Fruit fly (Drosophila melanogaster) whole organism, embryonic: ENCODE results near the gene CG14439.
A peak's percentile ranks its signal among the peaks of the same experiment; 100 is the strongest.

ENCODE experiments used
- Adf1 ChIP-seq: fragments of 200-800 bp; sonication (Bioruptor generic); IDR thresholded peaks from 2 replicates; pipeline ENCODE4 v1.3.6; 2022; ENCODE audit warnings: missing biosample characterization, missing genetic modification characterization
- Atf3 ChIP-seq: fragments of 200-800 bp; sonication (Bioruptor generic); optimal IDR thresholded peaks from 3 replicates; lab custom pipeline; 2016; ENCODE audit warnings: missing biosample characterization, missing genetic modification characterization
- Bgb ChIP-seq: fragments of 200-800 bp; sonication (Bioruptor generic); IDR thresholded peaks from 2 replicates; pipeline ENCODE4 v1.3.6; 2022; ENCODE audit warnings: missing biosample characterization, missing genetic modification characterization; ENCODE audit not compliant: partially characterized antibody
- CG11695 ChIP-seq: fragments of 200-800 bp; sonication (Bioruptor generic); IDR thresholded peaks from 3 replicates; pipeline ENCODE4 v1.3.6; 2022; ENCODE audit warnings: missing biosample characterization, missing genetic modification characterization
- CG12236 ChIP-seq: fragments of 200-800 bp; sonication (Bioruptor generic); optimal IDR thresholded peaks from 2 replicates; lab custom pipeline; 2016; ENCODE audit warnings: missing biosample characterization, missing genetic modification characterization
- CG12942 ChIP-seq: fragments of 200-800 bp; sonication (Bioruptor generic); optimal IDR thresholded peaks from 3 replicates; lab custom pipeline; 2016; ENCODE audit warnings: missing biosample characterization, missing genetic modification characterization
- CG15514 ChIP-seq: fragments of 200-800 bp; sonication (Bioruptor generic); optimal IDR thresholded peaks from 3 replicates; lab custom pipeline; 2017; ENCODE audit warnings: missing biosample characterization, missing genetic modification characterization, mild to moderate bottlenecking, moderate library complexity, missing genetic modification reagents
- CG15696 ChIP-seq: fragments of 200-800 bp; sonication (Bioruptor generic); optimal IDR thresholded peaks from 2 replicates; lab custom pipeline; 2019; ENCODE audit warnings: missing biosample characterization, mild to moderate bottlenecking, missing genetic modification characterization, moderate library complexity
- CG17328 ChIP-seq: fragments of 200-800 bp; sonication (Bioruptor generic); IDR thresholded peaks from 2 replicates; pipeline ENCODE4 v1.3.6; 2022; ENCODE audit warnings: missing biosample characterization, missing genetic modification characterization
- CG17612 ChIP-seq: fragments of 200-800 bp; sonication (Bioruptor generic); IDR thresholded peaks from 2 replicates; pipeline ENCODE4 v1.3.6; 2022; ENCODE audit warnings: missing biosample characterization, missing genetic modification characterization
- CG17802 ChIP-seq: fragments of 200-800 bp; sonication (Bioruptor generic); optimal IDR thresholded peaks from 2 replicates; lab custom pipeline; 2018; ENCODE audit warnings: missing biosample characterization, mild to moderate bottlenecking, missing genetic modification characterization, moderate library complexity
- CG18262 ChIP-seq: fragments of 200-800 bp; optimal IDR thresholded peaks from 3 replicates; lab custom pipeline; 2019; ENCODE audit warnings: missing biosample characterization, mild to moderate bottlenecking, missing genetic modification characterization, moderate library complexity
- CG18619 ChIP-seq: fragments of 200-800 bp; sonication (Bioruptor generic); optimal IDR thresholded peaks from 3 replicates; lab custom pipeline; 2017; ENCODE audit warnings: missing biosample characterization, mild to moderate bottlenecking, missing genetic modification characterization
- CG2116 ChIP-seq: fragments of 200-800 bp; sonication (Bioruptor generic); optimal IDR thresholded peaks from 3 replicates; lab custom pipeline; 2018; ENCODE audit warnings: missing biosample characterization, mild to moderate bottlenecking, missing genetic modification characterization
- CG31388 ChIP-seq: fragments of 200-800 bp; sonication (Bioruptor generic); optimal IDR thresholded peaks from 2 replicates; lab custom pipeline; 2016; ENCODE audit warnings: missing biosample characterization, missing genetic modification characterization
- CG32772 ChIP-seq: fragments of 200-800 bp; sonication (Bioruptor generic); IDR thresholded peaks from 2 replicates; pipeline ENCODE4 v1.3.6; 2022; ENCODE audit warnings: missing biosample characterization, missing genetic modification characterization
- CG34376 ChIP-seq: fragments of 200-800 bp; sonication (Bioruptor generic); optimal IDR thresholded peaks from 2 replicates; lab custom pipeline; 2018; ENCODE audit warnings: missing biosample characterization, mild to moderate bottlenecking, missing genetic modification characterization
- CG4404 ChIP-seq: fragments of 200-800 bp; sonication (Bioruptor generic); IDR thresholded peaks from 2 replicates; pipeline ENCODE4 v1.3.6; 2022; ENCODE audit warnings: missing biosample characterization, missing genetic modification characterization
- CG4424 ChIP-seq: fragments of 200-800 bp; sonication (Bioruptor generic); optimal IDR thresholded peaks from 3 replicates; lab custom pipeline; 2016; ENCODE audit warnings: missing biosample characterization, missing genetic modification characterization
- CG6272 ChIP-seq: fragments of 200-800 bp; sonication (Bioruptor generic); IDR thresholded peaks from 2 replicates; pipeline ENCODE4 v1.3.6; 2022; ENCODE audit warnings: missing biosample characterization, missing genetic modification characterization
- CG6689 ChIP-seq: fragments of 200-800 bp; sonication (Bioruptor generic); IDR thresholded peaks from 2 replicates; pipeline ENCODE4 v1.3.6; 2022; ENCODE audit warnings: missing biosample characterization, missing genetic modification characterization
- CG6765 ChIP-seq: fragments of 200-800 bp; sonication (Bioruptor generic); optimal IDR thresholded peaks from 3 replicates; lab custom pipeline; 2017; ENCODE audit warnings: missing biosample characterization, mild to moderate bottlenecking, missing genetic modification characterization
- CG7745 ChIP-seq: fragments of 200-800 bp; sonication (Bioruptor generic); optimal IDR thresholded peaks from 2 replicates; lab custom pipeline; 2018; ENCODE audit warnings: missing biosample characterization, mild to moderate bottlenecking, missing genetic modification characterization, moderate library complexity
- CG7987 ChIP-seq: fragments of 200-800 bp; sonication (Bioruptor generic); optimal IDR thresholded peaks from 2 replicates; lab custom pipeline; 2018; ENCODE audit warnings: missing biosample characterization, mild to moderate bottlenecking, missing genetic modification characterization, moderate library complexity
- CG8290 ChIP-seq, 3 experiments: fragments of 200-800 bp; sonication (Bioruptor generic); optimal IDR thresholded peaks; 2 replicates each; lab custom pipeline; 2016 to 2019; ENCODE audit warnings: missing biosample characterization in 3 of 3, missing genetic modification characterization in 3 of 3, mild to moderate bottlenecking in 2 of 3, moderate library complexity in 1 of 3
- Chrac-16 ChIP-seq: fragments of 200-800 bp; sonication (Bioruptor generic); optimal IDR thresholded peaks from 3 replicates; lab custom pipeline; 2016; ENCODE audit warnings: missing biosample characterization, missing genetic modification characterization
- CkIIα-i1 ChIP-seq: fragments of 200-800 bp; sonication (Bioruptor generic); IDR thresholded peaks from 2 replicates; pipeline ENCODE4 v1.3.6; 2022; ENCODE audit warnings: missing biosample characterization, missing genetic modification characterization
- CrebB ChIP-seq: fragments of 200-800 bp; sonication (Bioruptor generic); optimal IDR thresholded peaks from 3 replicates; lab custom pipeline; 2018; ENCODE audit warnings: missing biosample characterization, mild to moderate bottlenecking, missing genetic modification characterization
- Deaf1 ChIP-seq: fragments of 200-800 bp; optimal IDR thresholded peaks from 3 replicates; lab custom pipeline; 2019; ENCODE audit warnings: missing biosample characterization, mild to moderate bottlenecking, missing genetic modification characterization, moderate library complexity
- Dip2 ChIP-seq: fragments of 200-800 bp; sonication (Bioruptor generic); IDR thresholded peaks from 2 replicates; pipeline ENCODE4 v1.3.6; 2022; ENCODE audit warnings: missing biosample characterization, missing genetic modification characterization
- Dp ChIP-seq: fragments of 200-800 bp; sonication (Bioruptor generic); optimal IDR thresholded peaks from 2 replicates; lab custom pipeline; 2018; ENCODE audit warnings: missing biosample characterization, mild to moderate bottlenecking, missing genetic modification characterization, moderate library complexity
- Max ChIP-seq: fragments of 200-800 bp; sonication (Bioruptor generic); optimal IDR thresholded peaks from 2 replicates; lab custom pipeline; 2016; ENCODE audit warnings: missing biosample characterization, mild to moderate bottlenecking, missing genetic modification characterization
- NC2β ChIP-seq: fragments of 200-800 bp; sonication (Bioruptor generic); optimal IDR thresholded peaks from 2 replicates; lab custom pipeline; 2016; ENCODE audit warnings: missing biosample characterization, missing genetic modification characterization
- Pdp1 ChIP-seq, 2 experiments: fragments of 200-800 bp; sonication (Bioruptor generic); optimal IDR thresholded peaks; 3 replicates each; lab custom pipeline; 2016; ENCODE audit warnings: missing biosample characterization in 2 of 2, missing genetic modification characterization in 2 of 2, mild to moderate bottlenecking in 1 of 2, moderate library complexity in 1 of 2
- ase ChIP-seq: fragments of 200-800 bp; sonication (Bioruptor generic); IDR thresholded peaks from 3 replicates; pipeline ENCODE4 v1.3.6; 2022; ENCODE audit warnings: missing biosample characterization, missing genetic modification characterization
- crp ChIP-seq, 2 experiments: fragments of 200-800 bp; sonication (Bioruptor generic); optimal IDR thresholded peaks; 2 replicates in 1 of 2; 3 replicates in 1 of 2; lab custom pipeline; 2017; ENCODE audit warnings: missing biosample characterization in 2 of 2, missing genetic modification characterization in 2 of 2, mild to moderate bottlenecking in 1 of 2, moderate library complexity in 1 of 2
- cwo ChIP-seq: fragments of 200-800 bp; sonication (Bioruptor generic); optimal IDR thresholded peaks from 3 replicates; lab custom pipeline; 2017; ENCODE audit warnings: missing biosample characterization, missing genetic modification characterization, mild to moderate bottlenecking, moderate library complexity, missing genetic modification reagents
- fru ChIP-seq: fragments of >200 bp; optimal IDR thresholded peaks from 2 replicates; lab custom pipeline; 2017
- gce ChIP-seq: fragments of 200-800 bp; sonication (Bioruptor generic); IDR thresholded peaks from 3 replicates; pipeline ENCODE4 v1.3.6; 2022; ENCODE audit warnings: missing biosample characterization, missing genetic modification characterization
- h ChIP-seq: fragments of >200 bp; optimal IDR thresholded peaks from 2 replicates; lab custom pipeline; 2017
- kni ChIP-seq: fragments of 200-800 bp; sonication (Bioruptor generic); optimal IDR thresholded peaks from 3 replicates; lab custom pipeline; 2017; ENCODE audit warnings: mild to moderate bottlenecking, missing biosample characterization, missing genetic modification reagents, missing genetic modification characterization
- lbe ChIP-seq: fragments of 200-800 bp; sonication (Bioruptor generic); optimal IDR thresholded peaks from 2 replicates; lab custom pipeline; 2016; ENCODE audit warnings: missing biosample characterization, mild to moderate bottlenecking, missing genetic modification characterization
- maf-S ChIP-seq: fragments of 200-800 bp; sonication (Bioruptor generic); optimal IDR thresholded peaks from 2 replicates; lab custom pipeline; 2016; ENCODE audit warnings: missing biosample characterization, missing genetic modification characterization
- mirr ChIP-seq: fragments of 200-800 bp; sonication (Bioruptor generic); optimal IDR thresholded peaks from 3 replicates; lab custom pipeline; 2018; ENCODE audit warnings: missing biosample characterization, mild to moderate bottlenecking, missing genetic modification characterization
- pb ChIP-seq: fragments of 200-800 bp; sonication (Bioruptor generic); optimal IDR thresholded peaks from 3 replicates; lab custom pipeline; 2016; ENCODE audit warnings: missing biosample characterization, missing genetic modification characterization
- sna ChIP-seq: fragments of 200-800 bp; sonication (Bioruptor generic); IDR thresholded peaks from 2 replicates; pipeline ENCODE4 v1.3.6; 2022; ENCODE audit warnings: missing biosample characterization, missing genetic modification characterization; ENCODE audit not compliant: partially characterized antibody
- sr ChIP-seq: fragments of 200-800 bp; sonication (Bioruptor generic); IDR thresholded peaks from 3 replicates; pipeline ENCODE4 v1.3.6; 2022; ENCODE audit warnings: missing biosample characterization, missing genetic modification characterization
- zfh1 ChIP-seq: fragments of 200-800 bp; sonication (Bioruptor generic); IDR thresholded peaks from 3 replicates; pipeline ENCODE4 v1.3.6; 2022; ENCODE audit warnings: missing biosample characterization, missing genetic modification characterization

The CG14439 gene

dm6 chrX:6802376-6803080 is 55.2 kb downstream of the CG14439 start (continued):
- TF ChIP-seq CG8290 (GFP tag; optimal IDR thresholded peaks at IDR 0.05; lab: Kevin White, UChicago) (no peak), CG8290 (tag; optimal IDR thresholded peaks at IDR 0.05; lab: Kevin White, UChicago) (no peak), Adf1 (GFP tag; lab: Robert Waterston, UW) (no peak), Max (GFP tag; lab: Kevin White, UChicago) (no peak), Deaf1 (tag; lab: Kevin White, UChicago) (no peak), lbe (GFP tag; lab: Kevin White, UChicago) (no peak)

- peak; percentile 73 for TF ChIP-seq Dp (GFP tag; lab: Kevin White, UChicago)
- no peak for TF ChIP-seq CG4404 (GFP tag; lab: Robert Waterston, UW)
- no peak for TF ChIP-seq fru (lab: Kevin White, UChicago)
- TF ChIP-seq CG17802 (tag; lab: Kevin White, UChicago) = no peak
- TF ChIP-seq Atf3 (GFP tag; lab: Kevin White, UChicago) = no peak
- TF ChIP-seq crp (GFP tag; optimal IDR thresholded peaks at IDR 0.05; lab: Kevin White, UChicago) = peak in 1 of 2 experiments; percentile 26
- peak; percentile 14 to 68 for TF ChIP-seq Pdp1 (GFP tag; optimal IDR thresholded peaks at IDR 0.05; lab: Kevin White, UChicago)
- TF ChIP-seq kni (GFP tag; lab: Kevin White, UChicago) = no peak
- TF ChIP-seq Bgb = peak; percentile 99
- no peak for TF ChIP-seq CG6689 (GFP tag; lab: Robert Waterston, UW)
- no peak for TF ChIP-seq sr
- peak; percentile 26 for TF ChIP-seq pb (GFP tag; lab: Kevin White, UChicago)
- TF ChIP-seq Max (GFP tag; lab: Kevin White, UChicago) = peak; percentile 50
- TF ChIP-seq cwo = no peak
- TF ChIP-seq Chrac-16 (GFP tag; lab: Kevin White, UChicago) = peak; percentile 31
- no peak for TF ChIP-seq CG18262 (tag; lab: Kevin White, UChicago)
- no peak for TF ChIP-seq Dip2 (GFP tag; lab: Robert Waterston, UW)
- TF ChIP-seq CG12942 (GFP tag; lab: Kevin White, UChicago) = peak; percentile 32
- TF ChIP-seq CG15696 = no peak
- TF ChIP-seq CG34376 (GFP tag; lab: Kevin White, UChicago) = no peak
- peak; percentile 30 for TF ChIP-seq CG4424 (GFP tag; lab: Kevin White, UChicago)
- TF ChIP-seq CG6272 = peak; percentile 49; the same call in 1 of the 2 replicates
- TF ChIP-seq CG15514 (GFP tag; lab: Kevin White, UChicago) = peak; percentile 67
- TF ChIP-seq gce (GFP tag; lab: Robert Waterston, UW) = no peak
- TF ChIP-seq CG32772 (GFP tag; lab: Robert Waterston, UW) = peak; percentile 43; the same call in 1 of the 2 replicates
- no peak for TF ChIP-seq CG31388 (GFP tag; lab: Kevin White, UChicago)
- no peak for TF ChIP-seq ase (GFP tag; lab: Robert Waterston, UW)
- peak; percentile 15 for TF ChIP-seq mirr
- TF ChIP-seq CG18619 = no peak
- peak; percentile 5 for TF ChIP-seq CG7987 (GFP tag; lab: Kevin White, UChicago)
- TF ChIP-seq maf-S (GFP tag; lab: Kevin White, UChicago) = no peak
- no peak for TF ChIP-seq CG7745 (tag; lab: Kevin White, UChicago)
- TF ChIP-seq CG17328 = no peak
- TF ChIP-seq h (lab: Kevin White, UChicago) = no peak
- TF ChIP-seq sna (GFP tag; lab: Robert Waterston, UW) = peak; percentile 90
- TF ChIP-seq CrebB (tag; lab: Kevin White, UChicago) = no peak
- no peak for TF ChIP-seq CG12236 (GFP tag; lab: Kevin White, UChicago)
- TF ChIP-seq zfh1 (GFP tag; lab: Robert Waterston, UW) = 0 out of 3 replicates have a peak, but pooled peaks have one; percentile 40
- no peak for TF ChIP-seq CG11695 (GFP tag; lab: Robert Waterston, UW)
- TF ChIP-seq NC2β (GFP tag; lab: Kevin White, UChicago) = peak; percentile 47
- TF ChIP-seq CG17612 = no peak
- no peak for TF ChIP-seq CG6765 (GFP tag; lab: Kevin White, UChicago)
- TF ChIP-seq CG2116 (GFP tag; lab: Kevin White, UChicago) = peak; percentile 84
- TF ChIP-seq CkIIα-i1 = no peak
Observed at dm6 chrX:6803312-6803794, 56.0 kb downstream of the CG14439 start, which contains the start of the genes C3G and pod1. C3G (minus strand) TSS chrX:6803593. pod1 (plus strand) TSS chrX:6803684.
